Fruit fly (Drosophila melanogaster): ENCODE data around the gene Zip71B.

- TF ChIP-seq ttk (optimal IDR thresholded peaks at IDR 0.05), result no peak
- no peak for TF ChIP-seq h (optimal IDR thresholded peaks at IDR 0.05)
- TF ChIP-seq Myc (optimal IDR thresholded peaks at IDR 0.05), result no peak
- no peak for TF ChIP-seq psq (optimal IDR thresholded peaks at IDR 0.05)
Observed at dm6 chr3L:14952858-14953669, 39.0 kb upstream of the Zip71B start.
